Fruit fly (Drosophila melanogaster) whole organism, embryonic: ENCODE measurements around the gene CG5500.

Source experiments
- BtbVII ChIP-seq: fragments of 200-800 bp; sonication (Bioruptor generic); optimal IDR thresholded peaks from 3 replicates; lab custom pipeline; 2017; ENCODE audit warnings: missing biosample characterization, mild to moderate bottlenecking, missing genetic modification characterization
- CG10209 ChIP-seq: fragments of 200-800 bp; sonication (Bioruptor generic); optimal IDR thresholded peaks from 3 replicates; lab custom pipeline; 2017; ENCODE audit warnings: missing biosample characterization, mild to moderate bottlenecking, missing genetic modification characterization, missing genetic modification reagents
- CG1024 ChIP-seq: fragments of 200-800 bp; sonication (Bioruptor generic); IDR thresholded peaks from 2 replicates; pipeline ENCODE4 v1.3.6; 2022; ENCODE audit warnings: missing biosample characterization, missing genetic modification characterization
- CG10366 ChIP-seq: fragments of 200-800 bp; sonication (Bioruptor generic); IDR thresholded peaks from 2 replicates; pipeline ENCODE4 v1.3.6; 2022; ENCODE audit warnings: missing biosample characterization, missing genetic modification characterization
- CG10565 ChIP-seq: fragments of 200-800 bp; sonication (Bioruptor generic); optimal IDR thresholded peaks from 3 replicates; lab custom pipeline; 2016; ENCODE audit warnings: missing biosample characterization, mild to moderate bottlenecking, missing genetic modification characterization
- CG11247 ChIP-seq: fragments of 200-800 bp; sonication (Bioruptor generic); IDR thresholded peaks from 2 replicates; pipeline ENCODE4 v1.3.6; 2022; ENCODE audit warnings: missing biosample characterization, missing genetic modification characterization
- CG11504 ChIP-seq: fragments of 200-800 bp; sonication (Bioruptor generic); optimal IDR thresholded peaks from 3 replicates; lab custom pipeline; 2019; ENCODE audit warnings: missing biosample characterization, mild to moderate bottlenecking, missing genetic modification characterization, moderate library complexity
- CG13296 ChIP-seq: fragments of 200-800 bp; sonication (Bioruptor generic); optimal IDR thresholded peaks from 3 replicates; lab custom pipeline; 2018; ENCODE audit warnings: missing biosample characterization, mild to moderate bottlenecking, missing genetic modification characterization
- CG13424 ChIP-seq: fragments of 200-800 bp; sonication (Bioruptor generic); optimal IDR thresholded peaks from 2 replicates; lab custom pipeline; 2019; ENCODE audit warnings: missing biosample characterization, mild to moderate bottlenecking, missing genetic modification characterization, moderate library complexity
- CG1602 ChIP-seq: fragments of 200-800 bp; sonication (Bioruptor generic); optimal IDR thresholded peaks from 3 replicates; lab custom pipeline; 2016; ENCODE audit warnings: missing biosample characterization, missing genetic modification characterization
- CG17385 ChIP-seq: fragments of 200-800 bp; sonication (Bioruptor generic); optimal IDR thresholded peaks from 3 replicates; lab custom pipeline; 2018; ENCODE audit warnings: missing biosample characterization, mild to moderate bottlenecking, missing genetic modification characterization
- CG18262 ChIP-seq: fragments of 200-800 bp; optimal IDR thresholded peaks from 3 replicates; lab custom pipeline; 2019; ENCODE audit warnings: missing biosample characterization, mild to moderate bottlenecking, missing genetic modification characterization, moderate library complexity
- CG3281 ChIP-seq: fragments of 200-800 bp; sonication (Bioruptor generic); optimal IDR thresholded peaks from 3 replicates; lab custom pipeline; 2017; ENCODE audit warnings: missing biosample characterization, mild to moderate bottlenecking, missing genetic modification characterization
- CG3847 ChIP-seq: fragments of 200-800 bp; sonication (Bioruptor generic); IDR thresholded peaks from 2 replicates; pipeline ENCODE4 v1.3.6; 2022; ENCODE audit warnings: missing biosample characterization, missing genetic modification characterization
- CG5953 ChIP-seq: fragments of 200-800 bp; sonication (Bioruptor generic); IDR thresholded peaks from 2 replicates; pipeline ENCODE4 v1.3.6; 2022; ENCODE audit warnings: missing biosample characterization, missing genetic modification characterization
- CG6654 ChIP-seq: fragments of 200-800 bp; sonication (Bioruptor generic); optimal IDR thresholded peaks from 2 replicates; lab custom pipeline; 2017; ENCODE audit warnings: missing biosample characterization, mild to moderate bottlenecking, missing genetic modification characterization
- CG6683 ChIP-seq: fragments of 200-800 bp; sonication (Bioruptor generic); optimal IDR thresholded peaks from 2 replicates; lab custom pipeline; 2017; ENCODE audit warnings: missing biosample characterization, mild to moderate bottlenecking, missing genetic modification characterization, missing genetic modification reagents
- CG8290 ChIP-seq, 3 experiments: fragments of 200-800 bp; sonication (Bioruptor generic); optimal IDR thresholded peaks; 2 replicates each; lab custom pipeline; 2016 to 2019; ENCODE audit warnings: missing biosample characterization in 3 of 3, missing genetic modification characterization in 3 of 3, mild to moderate bottlenecking in 2 of 3, moderate library complexity in 1 of 3
- CG9437 ChIP-seq: fragments of 200-800 bp; sonication (Bioruptor generic); optimal IDR thresholded peaks from 2 replicates; lab custom pipeline; 2018; ENCODE audit warnings: missing biosample characterization, mild to moderate bottlenecking, missing genetic modification characterization
- D19A ChIP-seq: fragments of 200-800 bp; optimal IDR thresholded peaks from 3 replicates; lab custom pipeline; 2019; ENCODE audit warnings: missing biosample characterization, mild to moderate bottlenecking, missing genetic modification characterization, moderate library complexity
- Dfd ChIP-seq, 2 experiments: fragments of >200 bp; optimal IDR thresholded peaks; 2 replicates each; lab custom pipeline; 2017; ENCODE audit warnings: missing biosample characterization in 2 of 2, missing genetic modification characterization in 2 of 2
- E2f1 ChIP-seq: fragments of 200-800 bp; sonication (Bioruptor generic); IDR thresholded peaks from 2 replicates; pipeline ENCODE4 v1.3.6; 2022; ENCODE audit warnings: missing biosample characterization, missing genetic modification characterization
- Fer1 ChIP-seq: fragments of 200-800 bp; sonication (Bioruptor generic); optimal IDR thresholded peaks from 2 replicates; lab custom pipeline; 2017; ENCODE audit warnings: missing biosample characterization, mild to moderate bottlenecking, missing genetic modification characterization
- Hmr ChIP-seq: fragments of 200-800 bp; sonication (Bioruptor generic); optimal IDR thresholded peaks from 3 replicates; lab custom pipeline; 2017; ENCODE audit warnings: mild to moderate bottlenecking, missing biosample characterization, missing genetic modification reagents, missing genetic modification characterization
- Hr51 ChIP-seq, 2 experiments: fragments of 200-800 bp; sonication (Bioruptor generic); optimal IDR thresholded peaks; 2 replicates in 1 of 2; 3 replicates in 1 of 2; lab custom pipeline; 2016 to 2018; ENCODE audit warnings: missing biosample characterization in 2 of 2, missing genetic modification characterization in 2 of 2, mild to moderate bottlenecking in 1 of 2, moderate library complexity in 1 of 2
- Max ChIP-seq: fragments of 200-800 bp; sonication (Bioruptor generic); optimal IDR thresholded peaks from 2 replicates; lab custom pipeline; 2016; ENCODE audit warnings: missing biosample characterization, mild to moderate bottlenecking, missing genetic modification characterization
- Mrtf ChIP-seq: fragments of 200-800 bp; sonication (Bioruptor generic); IDR thresholded peaks from 3 replicates; pipeline ENCODE4 v1.3.6; 2022; ENCODE audit warnings: missing biosample characterization, missing genetic modification characterization
- Nf-YB ChIP-seq: fragments of 200-800 bp; sonication (Bioruptor generic); optimal IDR thresholded peaks from 3 replicates; lab custom pipeline; 2019; ENCODE audit warnings: missing biosample characterization, mild to moderate bottlenecking, missing genetic modification characterization, moderate library complexity
- Oaz ChIP-seq: fragments of 200-800 bp; sonication (Bioruptor generic); IDR thresholded peaks from 2 replicates; pipeline ENCODE4 v1.3.6; 2022; ENCODE audit warnings: missing biosample characterization, missing genetic modification characterization
- Sox100B ChIP-seq: fragments of 200-800 bp; sonication (Bioruptor generic); optimal IDR thresholded peaks from 3 replicates; lab custom pipeline; 2018; ENCODE audit warnings: missing biosample characterization, mild to moderate bottlenecking, missing genetic modification characterization
- Xbp1 ChIP-seq: fragments of 200-800 bp; sonication (Bioruptor generic); optimal IDR thresholded peaks from 3 replicates; lab custom pipeline; 2016; ENCODE audit warnings: missing biosample characterization, mild to moderate bottlenecking, missing genetic modification characterization
- Xrp1 ChIP-seq: fragments of 200-800 bp; sonication (Bioruptor generic); IDR thresholded peaks from 2 replicates; pipeline ENCODE4 v1.3.6; 2022; ENCODE audit warnings: missing biosample characterization, missing genetic modification characterization
- abd-A ChIP-seq: fragments of 200-800 bp; sonication (Bioruptor generic); optimal IDR thresholded peaks from 3 replicates; lab custom pipeline; 2019; ENCODE audit warnings: missing biosample characterization, mild to moderate bottlenecking, missing genetic modification characterization, moderate library complexity
- al ChIP-seq: fragments of 200-800 bp; sonication (Bioruptor generic); IDR thresholded peaks from 2 replicates; pipeline ENCODE4 v1.3.6; 2022; ENCODE audit warnings: missing biosample characterization, missing genetic modification characterization
- ara ChIP-seq: fragments of 200-800 bp; sonication (Bioruptor generic); IDR thresholded peaks from 2 replicates; pipeline ENCODE4 v1.3.6; 2022; ENCODE audit warnings: missing biosample characterization, missing genetic modification characterization
- az2 ChIP-seq: fragments of 200-800 bp; sonication (Bioruptor generic); optimal IDR thresholded peaks from 3 replicates; lab custom pipeline; 2016; ENCODE audit warnings: missing biosample characterization, missing genetic modification characterization
- br ChIP-seq: fragments of >200 bp; optimal IDR thresholded peaks from 2 replicates; lab custom pipeline; 2017
- caup ChIP-seq: fragments of 200-800 bp; sonication (Bioruptor generic); optimal IDR thresholded peaks from 3 replicates; lab custom pipeline; 2017; ENCODE audit warnings: missing biosample characterization, mild to moderate bottlenecking, missing genetic modification characterization, moderate library complexity; ENCODE audit not compliant: severe bottlenecking
- dmrt99B ChIP-seq: fragments of 200-800 bp; sonication (Bioruptor generic); optimal IDR thresholded peaks from 2 replicates; lab custom pipeline; 2018; ENCODE audit warnings: missing biosample characterization, mild to moderate bottlenecking, missing genetic modification characterization, moderate library complexity
- ewg ChIP-seq: fragments of 200-800 bp; sonication (Bioruptor generic); optimal IDR thresholded peaks from 3 replicates; lab custom pipeline; 2017; ENCODE audit warnings: mild to moderate bottlenecking, missing biosample characterization, missing genetic modification reagents, missing genetic modification characterization
- fd3F ChIP-seq: fragments of 200-800 bp; sonication (Bioruptor generic); optimal IDR thresholded peaks from 2 replicates; lab custom pipeline; 2018; ENCODE audit warnings: missing biosample characterization, mild to moderate bottlenecking, missing genetic modification characterization, moderate library complexity
- grau ChIP-seq: fragments of 200-800 bp; optimal IDR thresholded peaks from 3 replicates; lab custom pipeline; 2019; ENCODE audit warnings: missing biosample characterization, mild to moderate bottlenecking, missing genetic modification characterization, moderate library complexity
- ind ChIP-seq: fragments of 200-800 bp; sonication (Bioruptor generic); optimal IDR thresholded peaks from 3 replicates; lab custom pipeline; 2016; ENCODE audit warnings: missing biosample characterization, missing genetic modification characterization
- lbe ChIP-seq: fragments of 200-800 bp; sonication (Bioruptor generic); optimal IDR thresholded peaks from 2 replicates; lab custom pipeline; 2016; ENCODE audit warnings: missing biosample characterization, mild to moderate bottlenecking, missing genetic modification characterization
- maf-S ChIP-seq: fragments of 200-800 bp; sonication (Bioruptor generic); optimal IDR thresholded peaks from 2 replicates; lab custom pipeline; 2016; ENCODE audit warnings: missing biosample characterization, missing genetic modification characterization
- oc ChIP-seq: fragments of 200-800 bp; sonication (Bioruptor generic); optimal IDR thresholded peaks from 2 replicates; lab custom pipeline; 2018; ENCODE audit warnings: missing biosample characterization, mild to moderate bottlenecking, missing genetic modification characterization, moderate library complexity
- pb ChIP-seq: fragments of 200-800 bp; sonication (Bioruptor generic); optimal IDR thresholded peaks from 3 replicates; lab custom pipeline; 2016; ENCODE audit warnings: missing biosample characterization, missing genetic modification characterization
- stc ChIP-seq: fragments of 200-800 bp; sonication (Bioruptor generic); IDR thresholded peaks from 2 replicates; pipeline ENCODE4 v1.3.6; 2022; ENCODE audit warnings: missing biosample characterization, missing genetic modification characterization
- tup ChIP-seq: fragments of 200-800 bp; sonication (Bioruptor generic); optimal IDR thresholded peaks from 2 replicates; lab custom pipeline; 2016; ENCODE audit warnings: missing biosample characterization, mild to moderate bottlenecking, missing genetic modification characterization, moderate library complexity

The CG5500 gene

dm6 chr3R:26928424-26928823, 52.0 kb downstream of the CG5500 start (continued):
- TF ChIP-seq Fer1 (GFP tag; lab: Kevin White, UChicago), result peak; percentile 51
- TF ChIP-seq CG10366 (GFP tag; lab: Robert Waterston, UW), result peak; percentile 72
- TF ChIP-seq CG10209 (GFP tag; lab: Kevin White, UChicago), result peak; percentile 47
- no peak for TF ChIP-seq tup (GFP tag; lab: Kevin White, UChicago)
- TF ChIP-seq fd3F (GFP tag; lab: Kevin White, UChicago), result peak; percentile 61
- peak; percentile 32 for TF ChIP-seq CG3281 (GFP tag; lab: Kevin White, UChicago)
- peak; percentile 45 for TF ChIP-seq ewg (GFP tag; lab: Kevin White, UChicago)
- TF ChIP-seq Hr51 (GFP tag; optimal IDR thresholded peaks at IDR 0.05; lab: Kevin White, UChicago), result peak in 1 of 2 experiments; percentile 89
- TF ChIP-seq CG6683, result peak; percentile 34
- peak; percentile 77 for TF ChIP-seq lbe (GFP tag; lab: Kevin White, UChicago)
- TF ChIP-seq Nf-YB (GFP tag; lab: Kevin White, UChicago), result peak; percentile 32
- no peak for TF ChIP-seq CG10565 (GFP tag; lab: Kevin White, UChicago)
- TF ChIP-seq CG3847 (GFP tag; lab: Robert Waterston, UW), result 0 out of 2 replicates have a peak, but pooled peaks have one; percentile 29
- TF ChIP-seq Hmr (GFP tag; lab: Kevin White, UChicago), result peak; percentile 39
- peak; percentile 10 for TF ChIP-seq D19A (tag; lab: Kevin White, UChicago)
- no peak for TF ChIP-seq BtbVII (GFP tag; lab: Kevin White, UChicago)
- TF ChIP-seq CG9437 (GFP tag; lab: Kevin White, UChicago), result peak; percentile 58
- TF ChIP-seq CG1024 (GFP tag; lab: Robert Waterston, UW), result 0 out of 2 replicates have a peak, but pooled peaks have one; percentile 26
- TF ChIP-seq stc, result 0 out of 2 replicates have a peak, but pooled peaks have one; percentile 45
- TF ChIP-seq CG8290 (GFP tag; optimal IDR thresholded peaks at IDR 0.05; lab: Kevin White, UChicago), result no peak
- TF ChIP-seq CG8290 (tag; optimal IDR thresholded peaks at IDR 0.05; lab: Kevin White, UChicago), result peak in 1 of 2 experiments; percentile 69
- peak; percentile 73 for TF ChIP-seq grau (tag; lab: Kevin White, UChicago)
- TF ChIP-seq Max (GFP tag; lab: Kevin White, UChicago), result no peak
- peak; percentile 81 for TF ChIP-seq dmrt99B (tag; lab: Kevin White, UChicago)
- peak; percentile 35 for TF ChIP-seq CG13296 (GFP tag; lab: Kevin White, UChicago)
- TF ChIP-seq Xrp1 (GFP tag; lab: Robert Waterston, UW), result peak; percentile 27; the same call in 1 of the 2 replicates
- TF ChIP-seq E2f1 (GFP tag; lab: Robert Waterston, UW), result peak; percentile 48; the same call in 1 of the 2 replicates
- 0 out of 2 replicates have a peak, but pooled peaks have one; percentile 23 for TF ChIP-seq Oaz (GFP tag; lab: Robert Waterston, UW)
- peak; percentile 41 for TF ChIP-seq CG18262 (tag; lab: Kevin White, UChicago)
- TF ChIP-seq CG17385 (GFP tag; lab: Kevin White, UChicago), result peak; percentile 71
- TF ChIP-seq abd-A (tag; lab: Kevin White, UChicago), result no peak
- peak; percentile 15 for TF ChIP-seq CG1602
- peak; percentile 59 for TF ChIP-seq az2 (GFP tag; lab: Kevin White, UChicago)
- TF ChIP-seq CG6654 (GFP tag; lab: Kevin White, UChicago), result no peak
- TF ChIP-seq CG13424, result peak; percentile 86
- peak; percentile 39 for TF ChIP-seq ind (GFP tag; lab: Kevin White, UChicago)
- TF ChIP-seq oc (tag; lab: Kevin White, UChicago), result peak; percentile 68
- TF ChIP-seq maf-S (GFP tag; lab: Kevin White, UChicago), result no peak
- TF ChIP-seq Dfd (GFP tag; optimal IDR thresholded peaks at IDR 0.05; lab: Kevin White, UChicago), result no peak
- peak; percentile 60 for TF ChIP-seq Xbp1 (GFP tag; lab: Kevin White, UChicago)
- no peak for TF ChIP-seq pb (GFP tag; lab: Kevin White, UChicago)
- no peak for TF ChIP-seq br (lab: Kevin White, UChicago)
- TF ChIP-seq caup, result peak; percentile 19
- TF ChIP-seq al (GFP tag; lab: Robert Waterston, UW), result 0 out of 2 replicates have a peak, but pooled peaks have one; percentile 7
- TF ChIP-seq Mrtf (GFP tag; lab: Robert Waterston, UW), result 0 out of 3 replicates have a peak, but pooled peaks have one; percentile 51
- TF ChIP-seq Sox100B (GFP tag; lab: Kevin White, UChicago), result peak; percentile 30
- TF ChIP-seq CG11504, result peak; percentile 78
- 0 out of 2 replicates have a peak, but pooled peaks have one; percentile 38 for TF ChIP-seq CG5953 (GFP tag; lab: Robert Waterston, UW)
- TF ChIP-seq ara (GFP tag; lab: Robert Waterston, UW), result peak; percentile 49; the same call in 1 of the 2 replicates
- peak; percentile 14; the same call in 1 of the 2 replicates for TF ChIP-seq CG11247
